Worm (Caenorhabditis elegans): ENCODE results near the gene Y39F10A.6.

The Y39F10A.6 gene

ce11 chrII:808457-808856 lies 25.0 kb upstream of the Y39F10A.6 start, which contains the start of gene F46F5.11:
F46F5.11 (plus strand) TSS chrII:808757.
- no peak for TF ChIP-seq hmbx-1 (tag; optimal IDR thresholded peaks at IDR 0.05)
- no peak for TF ChIP-seq flt-1 (GFP tag; IDR thresholded peaks at IDR 0.05)
- no peak for TF ChIP-seq hnd-1 (tag; optimal IDR thresholded peaks at IDR 0.05)
- no peak for TF ChIP-seq sea-1 (GFP tag; conservative IDR thresholded peaks at IDR 0.05)
- no peak for TF ChIP-seq hmg-4 (GFP tag; optimal IDR thresholded peaks at IDR 0.05)
- no peak for TF ChIP-seq B0310.2 (tag; optimal IDR thresholded peaks at IDR 0.05)
- TF ChIP-seq F13C5.2 (tag; optimal IDR thresholded peaks at IDR 0.05): no peak
- TF ChIP-seq ama-1 (optimal IDR thresholded peaks at IDR 0.05): no peak
- no peak for TF ChIP-seq scrt-1 (GFP tag; IDR thresholded peaks at IDR 0.05)
- TF ChIP-seq ets-7 (tag; optimal IDR thresholded peaks at IDR 0.05): no peak
- TF ChIP-seq ceh-13 (GFP tag; optimal IDR thresholded peaks at IDR 0.05): no peak
- TF ChIP-seq tbx-11 (GFP tag; IDR thresholded peaks at IDR 0.05): no peak
- TF ChIP-seq ceh-36 (tag; optimal IDR thresholded peaks at IDR 0.05): no peak
- TF ChIP-seq aly-1 (tag; optimal IDR thresholded peaks at IDR 0.05): no peak

DNA sequence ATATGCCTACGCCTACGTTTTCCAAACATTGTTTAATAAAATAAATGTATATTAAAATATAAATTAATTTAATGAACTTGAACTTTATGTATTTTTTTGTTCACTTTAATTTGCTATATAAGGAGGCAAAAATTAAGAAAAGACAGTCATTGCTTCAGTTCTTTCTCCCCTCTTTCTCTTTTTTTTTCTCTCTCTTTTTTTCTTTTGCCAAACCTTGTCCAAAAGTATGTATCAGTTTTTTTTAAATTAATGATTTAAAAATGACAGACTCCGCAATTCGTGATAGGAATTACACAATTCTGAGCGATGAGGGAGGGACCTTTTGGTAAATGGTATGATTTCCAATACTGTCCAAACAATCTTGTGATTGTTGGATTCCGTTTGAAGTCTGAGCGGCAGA lies 19.6 kb upstream of the Y39F10A.6 start, which contains the start of gene F46F5.13:
Gene F46F5.13, plus strand, starts transcription at position 301 of the 400 bp plus-strand sequence.
- TF ChIP-seq ceh-13 (GFP tag; optimal IDR thresholded peaks at IDR 0.05) (no peak), F13C5.2 (tag; optimal IDR thresholded peaks at IDR 0.05) (no peak), tbx-37 (GFP tag; conservative IDR thresholded peaks at IDR 0.05) (no peak)

DNA sequence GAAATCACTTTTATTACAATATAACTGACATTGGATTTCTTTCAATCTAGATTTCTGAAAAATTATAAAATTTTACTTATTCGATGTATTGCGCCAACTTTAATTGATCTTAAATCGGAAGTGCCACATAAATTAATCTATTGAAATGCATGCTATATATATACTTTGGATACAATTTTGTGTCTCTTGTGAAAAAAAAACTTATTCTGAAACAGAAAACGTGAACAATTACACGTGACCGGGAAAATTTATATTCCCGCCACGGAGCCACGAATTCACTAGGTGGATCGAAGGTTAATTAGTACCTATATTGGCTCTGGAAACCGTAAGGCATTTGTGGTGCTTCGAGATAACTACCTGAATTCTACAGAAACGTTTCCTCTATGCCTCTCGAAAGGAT lies 16.3 kb upstream of the Y39F10A.6 start, which contains the start of gene F46F5.14:
Gene F46F5.14, plus strand, starts transcription at position 301 of the 400 bp plus-strand sequence.
- TF ChIP-seq flt-1 (GFP tag; IDR thresholded peaks at IDR 0.05) (no peak), hnd-1 (tag; optimal IDR thresholded peaks at IDR 0.05) (no peak), B0310.2 (tag; optimal IDR thresholded peaks at IDR 0.05) (no peak), pes-1 (GFP tag; IDR thresholded peaks at IDR 0.05) (no peak), ama-1 (optimal IDR thresholded peaks at IDR 0.05) (no peak), tbx-37 (GFP tag; conservative IDR thresholded peaks at IDR 0.05) (no peak), sea-1 (GFP tag; conservative IDR thresholded peaks at IDR 0.05) (no peak), scrt-1 (GFP tag; IDR thresholded peaks at IDR 0.05) (no peak), ceh-36 (tag; optimal IDR thresholded peaks at IDR 0.05) (no peak), tbx-11 (GFP tag; IDR thresholded peaks at IDR 0.05) (no peak), aly-1 (tag; optimal IDR thresholded peaks at IDR 0.05) (no peak), hmbx-1 (tag; optimal IDR thresholded peaks at IDR 0.05) (no peak), ceh-13 (GFP tag; optimal IDR thresholded peaks at IDR 0.05) (no peak), ets-7 (tag; optimal IDR thresholded peaks at IDR 0.05) (no peak), tra-4 (tag; optimal IDR thresholded peaks at IDR 0.05) (no peak), hmg-4 (GFP tag; optimal IDR thresholded peaks at IDR 0.05) (no peak), F13C5.2 (tag; optimal IDR thresholded peaks at IDR 0.05) (no peak)

- TF ChIP-seq ama-1 (optimal IDR thresholded peaks at IDR 0.05) (no peak), tbx-37 (GFP tag; conservative IDR thresholded peaks at IDR 0.05) (no peak), scrt-1 (GFP tag; IDR thresholded peaks at IDR 0.05) (no peak), sea-1 (GFP tag; conservative IDR thresholded peaks at IDR 0.05) (no peak), ets-7 (tag; optimal IDR thresholded peaks at IDR 0.05) (no peak), aly-1 (tag; optimal IDR thresholded peaks at IDR 0.05) (no peak), pes-1 (GFP tag; IDR thresholded peaks at IDR 0.05) (no peak), flt-1 (GFP tag; IDR thresholded peaks at IDR 0.05) (no peak), tbx-11 (GFP tag; IDR thresholded peaks at IDR 0.05) (no peak), hmg-4 (GFP tag; optimal IDR thresholded peaks at IDR 0.05) (no peak), tra-4 (tag; optimal IDR thresholded peaks at IDR 0.05) (no peak), B0310.2 (tag; optimal IDR thresholded peaks at IDR 0.05) (no peak), F13C5.2 (tag; optimal IDR thresholded peaks at IDR 0.05) (no peak), hnd-1 (tag; optimal IDR thresholded peaks at IDR 0.05) (no peak), ceh-36 (tag; optimal IDR thresholded peaks at IDR 0.05) (no peak), ceh-13 (GFP tag; optimal IDR thresholded peaks at IDR 0.05) (no peak), hmbx-1 (tag; optimal IDR thresholded peaks at IDR 0.05) (no peak)
These were observed 14.0 kb upstream of the Y39F10A.6 start for ce11 chrII:797445-797844.

DNA sequence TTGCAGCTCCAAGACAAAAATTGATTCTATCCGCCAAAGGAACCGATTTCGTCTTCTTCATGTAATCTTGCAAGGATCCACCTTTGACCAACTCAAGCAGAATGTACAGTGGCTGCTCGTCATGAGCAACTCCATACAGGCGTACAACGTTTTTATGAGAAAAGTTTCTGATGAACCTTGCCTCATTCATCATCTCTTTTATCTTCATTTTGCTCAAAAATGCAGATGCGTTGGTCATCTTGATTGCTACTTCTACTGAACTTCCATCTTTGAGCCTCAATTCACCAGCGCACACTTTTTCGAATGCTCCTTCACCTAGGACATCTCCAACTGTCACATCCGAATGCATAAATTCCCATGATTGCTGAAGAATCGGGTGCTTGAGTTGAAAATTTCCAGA lies 13.5 kb upstream of the Y39F10A.6 start:
- TF ChIP-seq aly-1 (tag; optimal IDR thresholded peaks at IDR 0.05) (no peak), ceh-36 (tag; optimal IDR thresholded peaks at IDR 0.05) (no peak), scrt-1 (GFP tag; IDR thresholded peaks at IDR 0.05) (no peak), tbx-37 (GFP tag; conservative IDR thresholded peaks at IDR 0.05) (no peak), pes-1 (GFP tag; IDR thresholded peaks at IDR 0.05) (no peak)

- TF ChIP-seq pes-1 (GFP tag; IDR thresholded peaks at IDR 0.05) (no peak), tbx-11 (GFP tag; IDR thresholded peaks at IDR 0.05) (no peak), tra-4 (tag; optimal IDR thresholded peaks at IDR 0.05) (no peak), ets-7 (tag; optimal IDR thresholded peaks at IDR 0.05) (no peak), hmbx-1 (tag; optimal IDR thresholded peaks at IDR 0.05) (no peak), flt-1 (GFP tag; IDR thresholded peaks at IDR 0.05) (no peak), F13C5.2 (tag; optimal IDR thresholded peaks at IDR 0.05) (no peak), hnd-1 (tag; optimal IDR thresholded peaks at IDR 0.05) (no peak), hmg-4 (GFP tag; optimal IDR thresholded peaks at IDR 0.05) (no peak), aly-1 (tag; optimal IDR thresholded peaks at IDR 0.05) (no peak), B0310.2 (tag; optimal IDR thresholded peaks at IDR 0.05) (no peak), ama-1 (optimal IDR thresholded peaks at IDR 0.05) (no peak), sea-1 (GFP tag; conservative IDR thresholded peaks at IDR 0.05) (no peak), scrt-1 (GFP tag; IDR thresholded peaks at IDR 0.05) (no peak), tbx-37 (GFP tag; conservative IDR thresholded peaks at IDR 0.05) (no peak)
These were observed 8.4 kb upstream of the Y39F10A.6 start, which contains the start of gene F46F5.1 for ce11 chrII:791828-792227. F46F5.1 (minus strand) TSS chrII:791928.

- TF ChIP-seq B0310.2 (tag; optimal IDR thresholded peaks at IDR 0.05): no peak
- no peak for TF ChIP-seq ets-7 (tag; optimal IDR thresholded peaks at IDR 0.05)
- TF ChIP-seq scrt-1 (GFP tag; IDR thresholded peaks at IDR 0.05): no peak
These were observed 4.7 kb upstream of the Y39F10A.6 start, which contains the start of gene F46F5.15 for ce11 chrII:788139-788538. F46F5.15 (plus strand) TSS chrII:788439.

DNA sequence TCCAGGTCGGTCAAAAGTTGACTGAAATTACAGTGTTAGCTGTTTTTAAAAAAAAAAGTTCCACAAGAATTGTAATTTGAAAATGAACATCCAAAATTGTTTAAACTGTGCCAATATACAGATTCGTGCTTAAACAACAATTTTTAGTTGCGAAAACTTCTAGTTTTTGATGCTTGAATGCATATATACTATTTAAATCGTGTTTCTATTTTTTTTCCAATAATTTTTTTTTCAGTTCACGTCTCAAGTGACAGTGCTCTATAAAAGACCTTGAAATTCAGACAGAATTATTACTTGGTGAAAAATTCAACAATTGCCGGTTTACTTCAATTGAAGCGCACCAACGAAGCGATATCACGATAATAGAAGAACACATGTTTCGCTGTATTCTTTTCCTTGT lies 3.5 kb upstream of the Y39F10A.6 start, which contains the start of gene F46F5.16:
Gene F46F5.16, plus strand, starts transcription at position 301 of the 400 bp plus-strand sequence.
- no peak for TF ChIP-seq ceh-36 (tag; optimal IDR thresholded peaks at IDR 0.05)
- TF ChIP-seq hnd-1 (tag; optimal IDR thresholded peaks at IDR 0.05): no peak
- TF ChIP-seq tbx-11 (GFP tag; IDR thresholded peaks at IDR 0.05): no peak
- no peak for TF ChIP-seq scrt-1 (GFP tag; IDR thresholded peaks at IDR 0.05)
